Worm (Caenorhabditis elegans) whole organism, L3 larva: ENCODE measurements around the gene sek-1.

Experiments
- nhr-28 ChIP-seq: fragments of 150-350 bp; optimal IDR thresholded peaks from 2 replicates; lab custom pipeline; 2014; ENCODE audit warnings: missing biosample characterization, missing genetic modification characterization
- unc-39 ChIP-seq: sonication (generic microtip); optimal IDR thresholded peaks from 4 replicates; lab custom pipeline; 2017; ENCODE audit warnings: missing biosample characterization, missing genetic modification characterization
- ztf-4 ChIP-seq: fragments of 150-350 bp; optimal IDR thresholded peaks from 2 replicates; lab custom pipeline; 2014; ENCODE audit warnings: missing biosample characterization, missing genetic modification characterization

ce11 chrX:7847413-7847812 is 30.9 kb downstream of the sek-1 start, which contains the start of gene C54D2.6:
- TF ChIP-seq ztf-4 (tag; lab: Kevin White, UChicago), result no peak
- TF ChIP-seq unc-39 (tag; lab: Kevin White, UChicago), result no peak
- no peak for TF ChIP-seq nhr-28 (tag; lab: Kevin White, UChicago)
